Worm (Caenorhabditis elegans) whole organism, dauer: ENCODE results near the gene mnm-2.

Experiments
- unc-62 ChIP-seq: sonication (generic microtip); optimal IDR thresholded peaks from 2 replicates; lab custom pipeline; 2017; ENCODE audit warnings: missing biosample characterization, missing genetic modification reagents, missing genetic modification characterization

The mnm-2 gene

ce11 chrX:7430483-7430882 lies 5.8 kb upstream of the mnm-2 start:
- TF ChIP-seq unc-62 (GFP tag; lab: Kevin White, UChicago) = no peak

ce11 chrX:7420571-7420970 lies 4.1 kb downstream of the mnm-2 start, which contains the start of gene C10A4.9:
Gene C10A4.9 (plus strand): TSS chrX:7420871.
- no peak for TF ChIP-seq unc-62 (GFP tag; lab: Kevin White, UChicago)

- no peak for TF ChIP-seq unc-62 (GFP tag; lab: Kevin White, UChicago)
Measured at ce11 chrX:7416082-7416481, 8.6 kb downstream of the mnm-2 start, which contains the start of gene C10A4.1. Gene C10A4.1 (plus strand): TSS chrX:7416382.

ce11 chrX:7415420-7415819 lies 9.3 kb downstream of the mnm-2 start, which contains the start of gene C10A4.7:
Gene C10A4.7 (minus strand): TSS chrX:7415520.
- no peak for TF ChIP-seq unc-62 (GFP tag; lab: Kevin White, UChicago)

ce11 chrX:7409935-7410334 lies 14.8 kb downstream of the mnm-2 start, which contains the start of gene C10A4.2:
Gene C10A4.2 (plus strand): TSS chrX:7410235.
- no peak for TF ChIP-seq unc-62 (GFP tag; lab: Kevin White, UChicago)

- no peak for TF ChIP-seq unc-62 (GFP tag; lab: Kevin White, UChicago)
Measured at ce11 chrX:7409030-7409429, 15.7 kb downstream of the mnm-2 start.

- no peak for TF ChIP-seq unc-62 (GFP tag; lab: Kevin White, UChicago)
Measured at ce11 chrX:7407749-7408148, 17.0 kb downstream of the mnm-2 start.

ce11 chrX:7405393-7405792 lies 19.3 kb downstream of the mnm-2 start, which contains the start of gene C10A4.3:
Gene C10A4.3 (plus strand): TSS chrX:7405693.
- no peak for TF ChIP-seq unc-62 (GFP tag; lab: Kevin White, UChicago)

ce11 chrX:7404551-7404950 lies 20.2 kb downstream of the mnm-2 start:
- no peak for TF ChIP-seq unc-62 (GFP tag; lab: Kevin White, UChicago)

ce11 chrX:7400788-7401187 lies 23.9 kb downstream of the mnm-2 start, which contains the start of gene C10A4.4:
Gene C10A4.4 (plus strand): TSS chrX:7401088.
- TF ChIP-seq unc-62 (GFP tag; lab: Kevin White, UChicago) = no peak

ce11 chrX:7398584-7398983 lies 26.1 kb downstream of the mnm-2 start, which contains the start of gene C10A4.10:
Gene C10A4.10 (plus strand): TSS chrX:7398884.
- TF ChIP-seq unc-62 (GFP tag; lab: Kevin White, UChicago) = no peak

- TF ChIP-seq unc-62 (GFP tag; lab: Kevin White, UChicago) = no peak
Measured at ce11 chrX:7397935-7398334, 26.8 kb downstream of the mnm-2 start, which contains the start of gene C10A4.13. Gene C10A4.13 (minus strand): TSS chrX:7398035.

- no peak for TF ChIP-seq unc-62 (GFP tag; lab: Kevin White, UChicago)
Measured at ce11 chrX:7393167-7393566, 31.5 kb downstream of the mnm-2 start, which contains the start of gene gad-2. Gene gad-2 (plus strand): TSS chrX:7393467.

- TF ChIP-seq unc-62 (GFP tag; lab: Kevin White, UChicago) = no peak
Measured at ce11 chrX:7390270-7390669, 34.4 kb downstream of the mnm-2 start, which contains the start of gene C10A4.6. Gene C10A4.6 (plus strand): TSS chrX:7390570.

- TF ChIP-seq unc-62 (GFP tag; lab: Kevin White, UChicago) = no peak
Measured at ce11 chrX:7378608-7379007, 46.1 kb downstream of the mnm-2 start.

ce11 chrX:7376941-7377340 lies 47.8 kb downstream of the mnm-2 start, which contains the start of gene npr-8:
Gene npr-8 (plus strand): TSS chrX:7377302.
- TF ChIP-seq unc-62 (GFP tag; lab: Kevin White, UChicago) = no peak
